Worm (Caenorhabditis elegans) whole organism, L3 larva: Measurements from ENCODE around the gene Y62E10A.3.

Experiments used
- aly-2 ChIP-seq: fragments of 150-350 bp; optimal IDR thresholded peaks from 2 replicates; lab custom pipeline; 2014; ENCODE audit warnings: missing biosample characterization, missing genetic modification characterization
- ceh-9 ChIP-seq: sonication (generic microtip); optimal IDR thresholded peaks from 2 replicates; lab custom pipeline; 2018; ENCODE audit warnings: missing biosample characterization, missing genetic modification characterization
- elt-1 ChIP-seq: fragments of 150-350 bp; optimal IDR thresholded peaks from 2 replicates; lab custom pipeline; 2014; ENCODE audit warnings: missing biosample characterization, missing genetic modification characterization
- elt-2 ChIP-seq: sonication (generic microtip); optimal IDR thresholded peaks from 2 replicates; lab custom pipeline; 2016; ENCODE audit warnings: missing genetic modification reagents, mild to moderate bottlenecking, missing genetic modification characterization, missing compliant biosample characterization
- fkh-10 ChIP-seq: sonication (generic microtip); optimal IDR thresholded peaks from 2 replicates; lab custom pipeline; 2017; ENCODE audit warnings: missing biosample characterization, missing genetic modification reagents, missing genetic modification characterization
- fkh-2 ChIP-seq: fragments of 150-350 bp; optimal IDR thresholded peaks from 2 replicates; lab custom pipeline; 2014; ENCODE audit warnings: missing biosample characterization, missing genetic modification reagents, missing genetic modification characterization
- fos-1 ChIP-seq: fragments of 150-350 bp; optimal IDR thresholded peaks from 2 replicates; lab custom pipeline; 2014; ENCODE audit warnings: missing biosample characterization, missing genetic modification characterization
- nhr-77 ChIP-seq: fragments of 150-350 bp; optimal IDR thresholded peaks from 2 replicates; lab custom pipeline; 2014; ENCODE audit warnings: missing biosample characterization, missing genetic modification characterization
- sea-2 ChIP-seq: fragments of 150-350 bp; sonication (generic microtip); optimal IDR thresholded peaks from 4 replicates; lab custom pipeline; 2014; ENCODE audit warnings: missing biosample characterization, missing genetic modification reagents, missing genetic modification characterization
- snpc-4 ChIP-seq: fragments of 150-350 bp; optimal IDR thresholded peaks from 2 replicates; lab custom pipeline; 2014; ENCODE audit warnings: missing biosample characterization, missing genetic modification characterization
- unc-62 ChIP-seq: fragments of 150-350 bp; sonication (generic microtip); optimal IDR thresholded peaks from 4 replicates; lab custom pipeline; 2014; ENCODE audit warnings: missing biosample characterization, missing genetic modification reagents, missing genetic modification characterization
- zag-1 ChIP-seq: fragments of 150-350 bp; optimal IDR thresholded peaks from 2 replicates; lab custom pipeline; 2014; ENCODE audit warnings: missing biosample characterization, missing genetic modification characterization

DNA sequence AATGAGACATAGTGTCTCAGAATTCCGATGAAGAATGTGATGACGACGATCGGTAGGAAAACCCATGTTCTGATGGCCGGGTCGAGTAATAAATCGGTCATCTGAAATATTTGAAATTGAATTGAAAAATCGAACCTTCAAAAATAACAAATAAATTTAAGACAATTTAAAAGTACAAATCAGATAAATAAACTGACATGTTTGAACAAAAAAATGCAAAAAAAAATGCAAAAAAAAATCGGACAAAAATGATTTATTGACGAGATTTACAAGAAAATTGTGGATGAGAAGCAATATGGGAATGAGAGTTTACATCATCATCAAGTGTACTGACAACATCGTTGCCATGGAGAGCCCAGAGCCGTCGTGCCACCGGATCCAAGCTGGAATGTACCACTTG lies 21.8 kb upstream of the Y62E10A.3 start, which contains the start of gene emc-3:
- TF ChIP-seq snpc-4 = no peak
- no peak for TF ChIP-seq sea-2
- no peak for TF ChIP-seq unc-62 (GFP tag; lab: Kevin White, UChicago)
- TF ChIP-seq nhr-77 (tag; lab: Kevin White, UChicago) = no peak
- TF ChIP-seq fkh-10 (GFP tag; lab: Kevin White, UChicago) = no peak
- no peak for TF ChIP-seq elt-1 (tag; lab: Kevin White, UChicago)
- TF ChIP-seq elt-2 (tag; lab: Kevin White, UChicago) = no peak
- no peak for TF ChIP-seq aly-2 (tag; lab: Kevin White, UChicago)
- TF ChIP-seq fkh-2 (tag; lab: Kevin White, UChicago) = no peak
- no peak for TF ChIP-seq fos-1
- no peak for TF ChIP-seq ceh-9 (tag; lab: Kevin White, UChicago)
- TF ChIP-seq zag-1 (tag; lab: Kevin White, UChicago) = no peak
